Fruit fly (Drosophila melanogaster) whole organism, embryonic: ENCODE results near the gene Src64B.

ENCODE experiments used
- Blimp-1 ChIP-seq: fragments of 200-800 bp; sonication (Bioruptor generic); optimal IDR thresholded peaks from 3 replicates; lab custom pipeline; 2018; ENCODE audit warnings: missing biosample characterization, missing genetic modification characterization, mild to moderate bottlenecking, moderate library complexity, missing genetic modification reagents
- CG10267 ChIP-seq: fragments of 200-800 bp; sonication (Bioruptor generic); optimal IDR thresholded peaks from 2 replicates; lab custom pipeline; 2018; ENCODE audit warnings: missing biosample characterization, mild to moderate bottlenecking, missing genetic modification characterization, moderate library complexity
- CG10274 ChIP-seq: fragments of 200-800 bp; sonication (Bioruptor generic); optimal IDR thresholded peaks from 3 replicates; lab custom pipeline; 2017; ENCODE audit warnings: missing biosample characterization, mild to moderate bottlenecking, missing genetic modification characterization
- CG10462 ChIP-seq: fragments of 200-800 bp; sonication (Bioruptor generic); optimal IDR thresholded peaks from 2 replicates; lab custom pipeline; 2016; ENCODE audit warnings: missing biosample characterization, missing genetic modification characterization
- CG11560 ChIP-seq: fragments of 200-800 bp; sonication (Bioruptor generic); IDR thresholded peaks from 3 replicates; pipeline ENCODE4 v1.3.6; 2022; ENCODE audit warnings: missing biosample characterization, missing genetic modification characterization
- CG17186 ChIP-seq: fragments of 200-800 bp; sonication (Bioruptor generic); optimal IDR thresholded peaks from 3 replicates; lab custom pipeline; 2017; ENCODE audit warnings: missing biosample characterization, missing genetic modification reagents, missing genetic modification characterization
- CG17829 ChIP-seq: fragments of 200-800 bp; optimal IDR thresholded peaks from 2 replicates; lab custom pipeline; 2019; ENCODE audit warnings: missing biosample characterization, mild to moderate bottlenecking, missing genetic modification characterization, moderate library complexity
- CG30403 ChIP-seq: fragments of 200-800 bp; sonication (Bioruptor generic); optimal IDR thresholded peaks from 3 replicates; lab custom pipeline; 2016; ENCODE audit warnings: missing biosample characterization, missing genetic modification characterization
- CG4424 ChIP-seq: fragments of 200-800 bp; sonication (Bioruptor generic); optimal IDR thresholded peaks from 3 replicates; lab custom pipeline; 2016; ENCODE audit warnings: missing biosample characterization, missing genetic modification characterization
- CG5245 ChIP-seq: fragments of 200-800 bp; sonication (Bioruptor generic); optimal IDR thresholded peaks from 3 replicates; lab custom pipeline; 2016; ENCODE audit warnings: missing biosample characterization, missing genetic modification characterization
- CG6272 ChIP-seq: fragments of 200-800 bp; sonication (Bioruptor generic); IDR thresholded peaks from 2 replicates; pipeline ENCODE4 v1.3.6; 2022; ENCODE audit warnings: missing biosample characterization, missing genetic modification characterization
- CG6683 ChIP-seq: fragments of 200-800 bp; sonication (Bioruptor generic); optimal IDR thresholded peaks from 2 replicates; lab custom pipeline; 2017; ENCODE audit warnings: missing biosample characterization, mild to moderate bottlenecking, missing genetic modification characterization, missing genetic modification reagents
- CG6689 ChIP-seq: fragments of 200-800 bp; sonication (Bioruptor generic); IDR thresholded peaks from 2 replicates; pipeline ENCODE4 v1.3.6; 2022; ENCODE audit warnings: missing biosample characterization, missing genetic modification characterization
- CoRest ChIP-seq: fragments of 200-800 bp; sonication (Bioruptor generic); optimal IDR thresholded peaks from 3 replicates; lab custom pipeline; 2018; ENCODE audit warnings: missing biosample characterization, mild to moderate bottlenecking, missing genetic modification characterization, moderate library complexity
- Dbx ChIP-seq: fragments of 200-800 bp; sonication (Bioruptor generic); IDR thresholded peaks from 3 replicates; pipeline ENCODE4 v1.3.6; 2022; ENCODE audit warnings: missing biosample characterization, missing genetic modification characterization
- Fer2 ChIP-seq: fragments of 200-800 bp; sonication (Bioruptor generic); optimal IDR thresholded peaks from 2 replicates; lab custom pipeline; 2018; ENCODE audit warnings: missing biosample characterization, mild to moderate bottlenecking, missing genetic modification characterization, moderate library complexity
- HmgZ ChIP-seq: fragments of 200-800 bp; sonication (Bioruptor generic); optimal IDR thresholded peaks from 2 replicates; lab custom pipeline; 2018; ENCODE audit warnings: missing biosample characterization, mild to moderate bottlenecking, missing genetic modification characterization
- Hr51 ChIP-seq, 2 experiments: fragments of 200-800 bp; sonication (Bioruptor generic); optimal IDR thresholded peaks; 2 replicates in 1 of 2; 3 replicates in 1 of 2; lab custom pipeline; 2016 to 2018; ENCODE audit warnings: missing biosample characterization in 2 of 2, missing genetic modification characterization in 2 of 2, mild to moderate bottlenecking in 1 of 2, moderate library complexity in 1 of 2
- Lpt ChIP-seq: fragments of >200 bp; optimal IDR thresholded peaks from 2 replicates; lab custom pipeline; 2018; ENCODE audit warnings: missing biosample characterization, missing genetic modification characterization
- MBD-R2 ChIP-seq: fragments of 200-800 bp; sonication (Bioruptor generic); IDR thresholded peaks from 2 replicates; pipeline ENCODE4 v1.3.6; 2022; ENCODE audit warnings: missing biosample characterization, missing genetic modification characterization
- Mad ChIP-seq: fragments of 200-800 bp; sonication (Bioruptor generic); optimal IDR thresholded peaks from 2 replicates; lab custom pipeline; 2016; ENCODE audit warnings: missing biosample characterization, missing genetic modification characterization
- NFAT ChIP-seq: fragments of 200-800 bp; sonication (Bioruptor generic); IDR thresholded peaks from 2 replicates; pipeline ENCODE4 v1.3.6; 2022; ENCODE audit warnings: missing biosample characterization, missing genetic modification characterization
- Nf-YA ChIP-seq: fragments of 200-800 bp; sonication (Bioruptor generic); IDR thresholded peaks from 2 replicates; pipeline ENCODE4 v1.3.6; 2022; ENCODE audit warnings: missing biosample characterization, missing genetic modification characterization
- Sin3A ChIP-seq: fragments of >200 bp; optimal IDR thresholded peaks from 2 replicates; lab custom pipeline; 2018
- Sox102F ChIP-seq: fragments of 200-800 bp; sonication (Bioruptor generic); optimal IDR thresholded peaks from 2 replicates; lab custom pipeline; 2018; ENCODE audit warnings: missing biosample characterization, mild to moderate bottlenecking, missing genetic modification characterization, moderate library complexity
- ab ChIP-seq: fragments of 200-800 bp; sonication (Bioruptor generic); optimal IDR thresholded peaks from 2 replicates; lab custom pipeline; 2016; ENCODE audit warnings: missing biosample characterization, missing genetic modification characterization
- chinmo ChIP-seq: fragments of 200-800 bp; sonication (Bioruptor generic); IDR thresholded peaks from 4 replicates; pipeline ENCODE4 v1.3.6; 2022; ENCODE audit warnings: missing biosample characterization, missing genetic modification characterization; ENCODE audit not compliant: partially characterized antibody
- chn ChIP-seq: fragments of 200-800 bp; sonication (Bioruptor generic); optimal IDR thresholded peaks from 2 replicates; lab custom pipeline; 2016; ENCODE audit warnings: missing biosample characterization, missing genetic modification characterization
- danr ChIP-seq: fragments of 200-800 bp; sonication (Bioruptor generic); IDR thresholded peaks from 2 replicates; pipeline ENCODE4 v1.3.6; 2022; ENCODE audit warnings: missing biosample characterization, missing genetic modification characterization
- grau ChIP-seq: fragments of 200-800 bp; optimal IDR thresholded peaks from 3 replicates; lab custom pipeline; 2019; ENCODE audit warnings: missing biosample characterization, mild to moderate bottlenecking, missing genetic modification characterization, moderate library complexity
- gsb-n ChIP-seq: fragments of 200-800 bp; sonication (Bioruptor generic); optimal IDR thresholded peaks from 3 replicates; lab custom pipeline; 2018; ENCODE audit warnings: missing biosample characterization, mild to moderate bottlenecking, missing genetic modification characterization
- jigr1 ChIP-seq: fragments of 200-800 bp; sonication (Bioruptor generic); IDR thresholded peaks from 3 replicates; pipeline ENCODE4 v1.3.6; 2022; ENCODE audit warnings: missing biosample characterization, missing genetic modification characterization
- lmd ChIP-seq: fragments of 200-800 bp; sonication (Bioruptor generic); IDR thresholded peaks from 2 replicates; pipeline ENCODE4 v1.3.6; 2022; ENCODE audit warnings: missing biosample characterization, missing genetic modification characterization
- nau ChIP-seq: fragments of 200-800 bp; sonication (Bioruptor generic); optimal IDR thresholded peaks from 3 replicates; lab custom pipeline; 2017; ENCODE audit warnings: missing biosample characterization, mild to moderate bottlenecking, missing genetic modification characterization, missing genetic modification reagents
- otp ChIP-seq: fragments of 200-800 bp; sonication (Bioruptor generic); IDR thresholded peaks from 3 replicates; pipeline ENCODE4, ENCODE4 v1.3.6; 2022; ENCODE audit warnings: missing biosample characterization, missing genetic modification characterization
- pan ChIP-seq, 4 experiments: fragments of >200 bp in 3 of 4; fragments of 200-800 bp in 1 of 4; sonication (Bioruptor generic) in 1 of 4; optimal IDR thresholded peaks in 3 of 4; IDR thresholded peaks in 1 of 4; 2 replicates each; pipeline versions ENCODE4 v1.3.6 to Lab custom; 2017 to 2022; ENCODE audit warnings: missing biosample characterization in 2 of 4, missing genetic modification characterization in 2 of 4, mixed read lengths in 1 of 4
- psq ChIP-seq: fragments of 200-800 bp; sonication (Bioruptor generic); optimal IDR thresholded peaks from 2 replicates; lab custom pipeline; 2017; ENCODE audit warnings: missing biosample characterization, missing genetic modification characterization
- ranshi ChIP-seq: fragments of 200-800 bp; sonication (Bioruptor generic); IDR thresholded peaks from 2 replicates; pipeline ENCODE4 v1.3.6; 2022; ENCODE audit warnings: missing biosample characterization, missing genetic modification characterization
- repo ChIP-seq: fragments of 200-800 bp; sonication (Bioruptor generic); optimal IDR thresholded peaks from 2 replicates; lab custom pipeline; 2016; ENCODE audit warnings: missing biosample characterization, missing genetic modification characterization
- row ChIP-seq: fragments of 200-800 bp; sonication (Bioruptor generic); IDR thresholded peaks from 3 replicates; pipeline ENCODE4 v1.3.6; 2022; ENCODE audit warnings: missing biosample characterization, missing genetic modification characterization
- sc ChIP-seq, 3 experiments: fragments of >200 bp in 2 of 3; fragments of 200-800 bp in 1 of 3; sonication (Bioruptor generic) in 1 of 3; optimal IDR thresholded peaks; 2 replicates in 2 of 3; 3 replicates in 1 of 3; lab custom pipeline; 2017; ENCODE audit warnings: mild to moderate bottlenecking in 1 of 3, missing biosample characterization in 1 of 3, missing genetic modification characterization in 1 of 3, missing genetic modification reagents in 1 of 3
- ssp ChIP-seq: fragments of 200-800 bp; sonication (Bioruptor generic); IDR thresholded peaks from 2 replicates; pipeline ENCODE4 v1.3.6; 2022; ENCODE audit warnings: missing biosample characterization, missing genetic modification characterization
- wek ChIP-seq: fragments of 200-800 bp; sonication (Bioruptor generic); optimal IDR thresholded peaks from 3 replicates; lab custom pipeline; 2018; ENCODE audit warnings: missing biosample characterization, mild to moderate bottlenecking, missing genetic modification characterization, moderate library complexity

The Src64B gene

DNA sequence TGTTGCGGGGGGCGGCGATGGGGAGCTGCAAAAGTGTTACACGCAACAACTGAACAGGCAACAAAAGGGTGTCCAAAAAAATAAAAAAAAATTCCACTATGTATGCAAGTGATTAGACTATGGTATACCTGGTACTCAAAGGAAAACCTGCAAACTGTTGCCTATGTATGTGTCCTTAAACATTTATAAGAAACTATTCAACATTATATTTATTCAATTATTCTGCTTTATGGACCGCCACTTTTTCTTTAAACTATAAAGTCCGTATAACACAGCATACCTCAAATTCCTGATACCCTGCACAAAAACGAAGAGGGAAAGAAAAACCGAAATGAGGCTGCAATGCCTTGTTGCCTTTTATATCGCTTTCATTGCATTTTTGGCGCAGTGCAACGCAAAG lies 18.3 kb downstream of the Src64B start (continued):
- TF ChIP-seq repo (GFP tag; lab: Kevin White, UChicago): no peak
- peak; percentile 30 for TF ChIP-seq CG5245 (GFP tag; lab: Kevin White, UChicago)
- no peak for TF ChIP-seq Fer2
- peak; percentile 78 for TF ChIP-seq Blimp-1 (GFP tag; lab: Kevin White, UChicago)
- TF ChIP-seq HmgZ: no peak
- no peak for TF ChIP-seq chinmo
- TF ChIP-seq CG17186: no peak
- TF ChIP-seq Mad: peak; percentile 15
- TF ChIP-seq Lpt (GFP tag; lab: Kevin White, UChicago): no peak
- no peak for TF ChIP-seq CG6683 (GFP tag; lab: Kevin White, UChicago)
- peak; percentile 57 for TF ChIP-seq chn
- peak; percentile 59 for TF ChIP-seq CG4424
- TF ChIP-seq pan (optimal IDR thresholded peaks at IDR 0.05; lab: Kevin White, UChicago): no peak
- peak in 1 of 2 experiments; percentile 61 for TF ChIP-seq pan (GFP tag; optimal IDR thresholded peaks at IDR 0.05 in 1 of 2, IDR thresholded peaks at IDR 0.05 in 1 of 2)
- peak; percentile 45; the same call in 1 of the 3 replicates for TF ChIP-seq row
- peak; percentile 46; the same call in 1 of the 3 replicates for TF ChIP-seq otp (GFP tag; lab: Robert Waterston, UW)
- peak; percentile 42 for TF ChIP-seq CoRest
- peak; percentile 52; the same call in 1 of the 2 replicates for TF ChIP-seq Nf-YA
- TF ChIP-seq CG10462: no peak
- TF ChIP-seq CG10274: peak; percentile 6
- peak; percentile 26 for TF ChIP-seq grau (tag; lab: Kevin White, UChicago)
- peak in 1 of 2 experiments; percentile 36 for TF ChIP-seq Hr51 (GFP tag; optimal IDR thresholded peaks at IDR 0.05; lab: Kevin White, UChicago)
- peak; percentile 54 for TF ChIP-seq CG10267 (tag; lab: Kevin White, UChicago)
- TF ChIP-seq jigr1 (GFP tag; lab: Robert Waterston, UW): 0 out of 3 replicates have a peak, but pooled peaks have one; percentile 20
- peak; percentile 78 for TF ChIP-seq lmd
- TF ChIP-seq CG17829 (tag; lab: Kevin White, UChicago): peak; percentile 68
- peak; percentile 66 for TF ChIP-seq ssp
- peak; percentile 70 for TF ChIP-seq CG6272
- TF ChIP-seq psq (GFP tag; lab: Kevin White, UChicago): no peak
- no peak for TF ChIP-seq ab
- no peak for TF ChIP-seq Dbx (GFP tag; lab: Robert Waterston, UW)
- peak; percentile 38 for TF ChIP-seq gsb-n
- TF ChIP-seq Sin3A (lab: Kevin White, UChicago): no peak
- no peak for TF ChIP-seq nau (GFP tag; lab: Kevin White, UChicago)
- no peak for TF ChIP-seq wek (GFP tag; lab: Kevin White, UChicago)
- no peak for TF ChIP-seq MBD-R2 (GFP tag; lab: Robert Waterston, UW)
- no peak for TF ChIP-seq danr (GFP tag; lab: Robert Waterston, UW)
- TF ChIP-seq CG6689 (GFP tag; lab: Robert Waterston, UW): peak; percentile 86
- TF ChIP-seq CG11560 (tag; lab: Robert Waterston, UW): 0 out of 3 replicates have a peak, but pooled peaks have one; percentile 24
- TF ChIP-seq CG30403: peak; percentile 9
- no peak for TF ChIP-seq NFAT (GFP tag; lab: Robert Waterston, UW)
- TF ChIP-seq sc (optimal IDR thresholded peaks at IDR 0.05; lab: Kevin White, UChicago): no peak
- peak; percentile 11 for TF ChIP-seq sc (GFP tag; optimal IDR thresholded peaks at IDR 0.05; lab: Kevin White, UChicago)
- TF ChIP-seq Sox102F (GFP tag; lab: Kevin White, UChicago): peak; percentile 74
- peak; percentile 43; the same call in 1 of the 2 replicates for TF ChIP-seq ranshi (GFP tag; lab: Robert Waterston, UW)
